Worm (Caenorhabditis elegans): ENCODE data around the gene K01G5.10.

Gene K01G5.10

DNA sequence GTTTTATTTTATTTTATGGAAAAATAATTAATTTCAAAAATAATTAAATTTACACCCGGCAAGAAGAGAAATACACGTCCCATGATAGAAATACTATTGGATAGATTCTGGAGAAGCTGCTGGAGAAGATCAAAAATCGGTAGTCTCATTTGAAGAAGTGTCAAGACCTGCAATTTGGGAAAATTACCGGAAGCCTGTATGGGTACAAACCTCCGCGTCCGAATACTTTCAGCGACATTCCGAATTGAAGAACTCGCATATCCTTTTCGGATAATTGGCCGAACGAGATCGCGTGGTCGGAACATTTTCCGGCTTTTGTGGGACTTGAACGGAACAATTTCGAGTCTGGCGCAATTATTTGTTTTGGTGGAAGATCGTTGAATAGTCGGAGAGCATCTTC, 49.8 kb downstream of the K01G5.10 start:
- TF ChIP-seq med-1 (GFP tag; optimal IDR thresholded peaks at IDR 0.05; ENCODE audit: insufficient read depth) (no peak), ztf-23 (GFP tag; IDR thresholded peaks at IDR 0.05) (no peak), klf-2 (GFP tag; conservative IDR thresholded peaks at IDR 0.05) (no peak)

All from whole organism, midembryonic.